Fruit fly (Drosophila melanogaster): ENCODE data around the gene lush.

The lush gene

dm6 chr3L:19634788-19635448 is 29.0 kb upstream of the lush start (continued):
- TF ChIP-seq usp (GFP tag; optimal IDR thresholded peaks at IDR 0.05) (no peak), CG3995 (GFP tag; optimal IDR thresholded peaks at IDR 0.05) (no peak), bbx (GFP tag; IDR thresholded peaks at IDR 0.05; ENCODE audit: partially characterized antibody) (no peak), Antp (GFP tag; optimal IDR thresholded peaks at IDR 0.05) (no peak), jumu (GFP tag; optimal IDR thresholded peaks at IDR 0.05) (no peak), CG6791 (GFP tag; IDR thresholded peaks at IDR 0.05; ENCODE audit: partially characterized antibody) (no peak), Blimp-1 (GFP tag; optimal IDR thresholded peaks at IDR 0.05) (peak; percentile 90), CG2678 (tag; optimal IDR thresholded peaks at IDR 0.05) (peak; percentile 94), zfh2 (GFP tag; optimal IDR thresholded peaks at IDR 0.05) (no peak), corto (GFP tag; optimal IDR thresholded peaks at IDR 0.05) (no peak), CG9437 (GFP tag; optimal IDR thresholded peaks at IDR 0.05) (peak; percentile 54), HLHmδ (GFP tag; optimal IDR thresholded peaks at IDR 0.05) (no peak), CG1602 (GFP tag; optimal IDR thresholded peaks at IDR 0.05) (peak; percentile 47), CG12744 (GFP tag; optimal IDR thresholded peaks at IDR 0.05) (no peak), HHEX (GFP tag; optimal IDR thresholded peaks at IDR 0.05) (peak; percentile 51), hkb (optimal IDR thresholded peaks at IDR 0.05) (no peak), hkb (GFP tag; IDR thresholded peaks at IDR 0.05) (peak; percentile 54), crp (GFP tag; optimal IDR thresholded peaks at IDR 0.05) (no peak), Dip2 (GFP tag; IDR thresholded peaks at IDR 0.05) (no peak), Opbp (GFP tag; IDR thresholded peaks at IDR 0.05; ENCODE audit: partially characterized antibody) (no peak), stwl (tag; optimal IDR thresholded peaks at IDR 0.05) (no peak), CG7372 (GFP tag; IDR thresholded peaks at IDR 0.05) (peak; percentile 72), gfzf (GFP tag; optimal IDR thresholded peaks at IDR 0.05) (no peak), CG16779 (GFP tag; IDR thresholded peaks at IDR 0.05) (no peak), Ptx1 (GFP tag; IDR thresholded peaks at IDR 0.05) (peak; percentile 89), HLH3B (GFP tag; IDR thresholded peaks at IDR 0.05) (peak; percentile 77), h (optimal IDR thresholded peaks at IDR 0.05) (no peak), cwo (GFP tag; optimal IDR thresholded peaks at IDR 0.05) (peak; percentile 77), ems (GFP tag; optimal IDR thresholded peaks at IDR 0.05) (no peak), CG10321 (GFP tag; IDR thresholded peaks at IDR 0.05) (peak; percentile 55), CG3163 (GFP tag; optimal IDR thresholded peaks at IDR 0.05) (no peak), CG18011 (GFP tag; optimal IDR thresholded peaks at IDR 0.05) (no peak), Nf-YB (GFP tag; optimal IDR thresholded peaks at IDR 0.05) (peak; percentile 43), Usf (GFP tag; optimal IDR thresholded peaks at IDR 0.05) (peak; percentile 4), Nf-YA (GFP tag; IDR thresholded peaks at IDR 0.05) (0 out of 2 replicates have a peak, but pooled peaks have one; percentile 39), CG1529 (GFP tag; optimal IDR thresholded peaks at IDR 0.05) (no peak), caup (GFP tag; optimal IDR thresholded peaks at IDR 0.05; ENCODE audit: severe bottlenecking) (peak; percentile 36), sna (GFP tag; IDR thresholded peaks at IDR 0.05; ENCODE audit: partially characterized antibody) (no peak), Lpt (GFP tag; optimal IDR thresholded peaks at IDR 0.05) (no peak), chn (GFP tag; optimal IDR thresholded peaks at IDR 0.05) (no peak), CG11696 (GFP tag; IDR thresholded peaks at IDR 0.05) (peak; percentile 49), CG1647 (GFP tag; optimal IDR thresholded peaks at IDR 0.05) (no peak), CG14050 (GFP tag; IDR thresholded peaks at IDR 0.05) (no peak), sqz (GFP tag; optimal IDR thresholded peaks at IDR 0.05) (no peak), peb (GFP tag; IDR thresholded peaks at IDR 0.05) (peak; percentile 35; the same call in 1 of the 2 replicates), Med (GFP tag) (peak; percentile 81), disco-r (GFP tag; optimal IDR thresholded peaks at IDR 0.05) (no peak), CG12219 (GFP tag; optimal IDR thresholded peaks at IDR 0.05) (no peak), Lim3 (GFP tag; IDR thresholded peaks at IDR 0.05) (no peak), Dad (GFP tag; optimal IDR thresholded peaks at IDR 0.05) (no peak), CG6765 (GFP tag; optimal IDR thresholded peaks at IDR 0.05) (peak; percentile 57)
